Worm (Caenorhabditis elegans) whole organism, young adult: ENCODE data around the gene sdz-26.

ENCODE experiments used
- B0261.1 ChIP-seq: sonication (generic microtip); optimal IDR thresholded peaks from 2 replicates; lab custom pipeline; 2016; ENCODE audit warnings: mild to moderate bottlenecking, missing genetic modification characterization, moderate library complexity, missing compliant biosample characterization
- F10E7.11 ChIP-seq: sonication (generic microtip); optimal IDR thresholded peaks from 2 replicates; lab custom pipeline; 2017; ENCODE audit warnings: mild to moderate bottlenecking, missing genetic modification characterization, moderate library complexity, missing compliant biosample characterization
- F23B12.7 ChIP-seq: sonication (generic microtip); optimal IDR thresholded peaks from 2 replicates; lab custom pipeline; 2017; ENCODE audit warnings: missing genetic modification characterization, mild to moderate bottlenecking, missing compliant biosample characterization, antibody characterized with exemption, moderate library complexity; ENCODE audit not compliant: insufficient read depth
- F33H1.4 ChIP-seq: fragments of 200-800 bp; sonication (Bioruptor generic); IDR thresholded peaks from 2 replicates; pipeline ENCODE4 v1.3.6; 2022; ENCODE audit warnings: missing genetic modification reagents, missing genetic modification characterization, missing compliant biosample characterization
- F37B4.10 ChIP-seq: fragments of 200-800 bp; sonication (Bioruptor generic); IDR thresholded peaks from 2 replicates; pipeline ENCODE4 v1.3.6; 2022; ENCODE audit warnings: missing genetic modification characterization, missing compliant biosample characterization
- T07F8.4 ChIP-seq: sonication (generic microtip); optimal IDR thresholded peaks from 2 replicates; lab custom pipeline; 2016; ENCODE audit warnings: mild to moderate bottlenecking, missing genetic modification characterization, moderate library complexity, missing compliant biosample characterization
- Y79H2A.3 ChIP-seq: fragments of 200-800 bp; sonication (Bioruptor generic); conservative IDR thresholded peaks from 2 replicates; pipeline ENCODE4 v1.3.6; 2022; ENCODE audit warnings: missing genetic modification reagents, missing genetic modification characterization, missing compliant biosample characterization
- ama-1 ChIP-seq, 3 experiments: fragments of 150-350 bp in 1 of 3; sonication (generic microtip) in 2 of 3; optimal IDR thresholded peaks; 2 replicates each; lab custom pipeline; 2014 to 2018; ENCODE audit warnings: missing biosample characterization in 2 of 3, missing genetic modification characterization in 2 of 3, missing genetic modification reagents in 2 of 3
- ceh-40 ChIP-seq: fragments of 200-800 bp; sonication (Bioruptor generic); IDR thresholded peaks from 2 replicates; pipeline ENCODE4 v1.3.6; 2022; ENCODE audit warnings: missing genetic modification characterization, missing compliant biosample characterization
- die-1 ChIP-seq: sonication (generic microtip); optimal IDR thresholded peaks from 2 replicates; lab custom pipeline; 2016; ENCODE audit warnings: missing genotype, mild to moderate bottlenecking, missing genetic modification characterization, missing compliant biosample characterization
- efl-1 ChIP-seq: fragments of 150-350 bp; optimal IDR thresholded peaks from 2 replicates; lab custom pipeline; 2014; ENCODE audit warnings: missing biosample characterization, missing genetic modification reagents, missing genetic modification characterization
- ets-4 ChIP-seq: fragments of 200-800 bp; sonication (Bioruptor generic); optimal IDR thresholded peaks from 2 replicates; lab custom pipeline; 2018; ENCODE audit warnings: mild to moderate bottlenecking, missing genetic modification characterization, missing compliant biosample characterization
- gei-17 ChIP-seq: fragments of 200-800 bp; sonication (Bioruptor generic); optimal IDR thresholded peaks from 2 replicates; lab custom pipeline; 2018; ENCODE audit warnings: mild to moderate bottlenecking, missing genetic modification characterization, missing compliant biosample characterization
- him-1 ChIP-seq: sonication (generic microtip); optimal IDR thresholded peaks from 2 replicates; lab custom pipeline; 2016; ENCODE audit warnings: missing genotype, missing genetic modification reagents, missing genetic modification characterization, missing compliant biosample characterization
- lag-1 ChIP-seq: fragments of 200-800 bp; sonication (Bioruptor generic); IDR thresholded peaks from 2 replicates; pipeline ENCODE4 v1.3.6; 2022; ENCODE audit warnings: missing genetic modification reagents, missing genetic modification characterization, missing compliant biosample characterization
- lin-26 ChIP-seq: fragments of 200-800 bp; sonication (Bioruptor generic); IDR thresholded peaks from 2 replicates; pipeline ENCODE4 v1.3.6; 2022; ENCODE audit warnings: missing genetic modification reagents, missing genetic modification characterization, missing compliant biosample characterization
- lin-40 ChIP-seq: sonication (generic microtip); optimal IDR thresholded peaks from 2 replicates; lab custom pipeline; 2016; ENCODE audit warnings: missing genetic modification characterization, mild to moderate bottlenecking, missing compliant biosample characterization, missing genotype, missing genetic modification reagents
- lin-54 ChIP-seq: fragments of 200-800 bp; sonication (Bioruptor generic); optimal IDR thresholded peaks from 2 replicates; lab custom pipeline; 2018; ENCODE audit warnings: mild to moderate bottlenecking, missing genetic modification characterization, missing compliant biosample characterization
- lsl-1 ChIP-seq: fragments of 200-800 bp; sonication (Bioruptor generic); optimal IDR thresholded peaks from 2 replicates; lab custom pipeline; 2018; ENCODE audit warnings: mild to moderate bottlenecking, missing genetic modification characterization, moderate library complexity, missing compliant biosample characterization
- lsy-27 ChIP-seq: sonication (generic microtip); optimal IDR thresholded peaks from 2 replicates; lab custom pipeline; 2017; ENCODE audit warnings: missing genetic modification characterization, mild to moderate bottlenecking, missing compliant biosample characterization, antibody characterized with exemption, missing genotype, borderline replicate concordance; ENCODE audit not compliant: insufficient read depth
- madf-6 ChIP-seq: fragments of 200-800 bp; sonication (Bioruptor generic); IDR thresholded peaks from 2 replicates; pipeline ENCODE4 v1.3.6; 2022; ENCODE audit warnings: missing genetic modification reagents, missing genetic modification characterization, missing compliant biosample characterization
- madf-8 ChIP-seq: fragments of 200-800 bp; sonication (Bioruptor generic); conservative IDR thresholded peaks from 2 replicates; pipeline ENCODE4 v1.3.6; 2022; ENCODE audit warnings: missing genetic modification reagents, missing genetic modification characterization, missing compliant biosample characterization
- nfya-1 ChIP-seq: sonication (generic microtip); optimal IDR thresholded peaks from 2 replicates; lab custom pipeline; 2017; ENCODE audit warnings: antibody characterized with exemption, missing compliant biosample characterization, missing genetic modification characterization, borderline replicate concordance; ENCODE audit not compliant: insufficient read depth
- rcor-1 ChIP-seq: fragments of 200-800 bp; sonication (Bioruptor generic); IDR thresholded peaks from 2 replicates; pipeline ENCODE4 v1.3.6; 2022; ENCODE audit warnings: missing genetic modification reagents, missing genetic modification characterization, missing compliant biosample characterization
- tbp1 ChIP-seq: fragments of 200-800 bp; sonication (Bioruptor generic); optimal IDR thresholded peaks from 2 replicates; lab custom pipeline; 2018; ENCODE audit warnings: mild to moderate bottlenecking, missing genetic modification characterization, missing compliant biosample characterization
- zfh-2 ChIP-seq: fragments of 200-800 bp; sonication (Bioruptor generic); conservative IDR thresholded peaks from 2 replicates; pipeline ENCODE4 v1.3.6; 2022; ENCODE audit warnings: missing genetic modification reagents, missing genetic modification characterization, missing compliant biosample characterization
- ztf-26 ChIP-seq: sonication (generic microtip); optimal IDR thresholded peaks from 2 replicates; lab custom pipeline; 2017; ENCODE audit warnings: missing genetic modification characterization, missing compliant biosample characterization

The sdz-26 gene

DNA sequence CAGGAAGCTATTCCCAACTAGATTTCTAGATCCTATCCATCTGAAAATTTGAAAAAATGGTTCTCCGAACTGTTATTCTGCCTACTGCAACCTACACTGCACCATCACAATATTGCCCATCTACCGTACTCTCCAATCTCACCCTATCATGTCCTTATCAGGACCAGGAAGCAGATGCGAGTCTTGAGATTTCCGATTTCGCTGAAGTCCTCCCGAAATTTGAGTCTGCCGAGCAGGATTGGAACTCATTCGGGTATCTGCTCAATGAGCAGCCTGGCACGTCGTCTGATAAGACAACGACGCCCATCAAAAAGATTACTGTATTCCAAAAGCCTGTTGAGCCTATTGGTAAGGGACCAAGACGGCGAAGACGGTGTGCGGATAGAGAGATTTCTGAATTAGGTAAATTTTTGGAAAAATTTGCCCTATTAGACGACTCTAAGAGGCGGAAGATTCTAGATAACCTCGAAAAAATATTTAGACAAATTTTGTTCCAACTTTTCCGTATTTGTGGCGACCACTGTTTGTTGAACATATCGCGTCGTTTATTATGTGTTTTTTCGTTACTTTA lies 24.0 kb downstream of the sdz-26 start:
- no peak for TF ChIP-seq lin-40 (tag; lab: Kevin White, UChicago)
- TF ChIP-seq nfya-1: no peak
- no peak for TF ChIP-seq lag-1 (GFP tag; lab: Robert Waterston, UW)
- TF ChIP-seq ama-1 (optimal IDR thresholded peaks at IDR 0.05; lab: Kevin White, UChicago): peak; percentile 90
- TF ChIP-seq ama-1 (GFP tag; optimal IDR thresholded peaks at IDR 0.05; lab: Kevin White, UChicago): no peak

- no peak for TF ChIP-seq rcor-1 (GFP tag; lab: Robert Waterston, UW)
- TF ChIP-seq lsy-27 (tag; lab: Kevin White, UChicago): no peak
- TF ChIP-seq zfh-2 (GFP tag; lab: Robert Waterston, UW): peak; percentile 75
- no peak for TF ChIP-seq ceh-40 (GFP tag; lab: Robert Waterston, UW)
- TF ChIP-seq lag-1 (GFP tag; lab: Robert Waterston, UW): no peak
- peak; percentile 40 for TF ChIP-seq ama-1 (optimal IDR thresholded peaks at IDR 0.05; lab: Kevin White, UChicago)
- no peak for TF ChIP-seq ama-1 (GFP tag; optimal IDR thresholded peaks at IDR 0.05; lab: Kevin White, UChicago)
- no peak for TF ChIP-seq T07F8.4
- TF ChIP-seq gei-17 (GFP tag; lab: Kevin White, UChicago): no peak
- no peak for TF ChIP-seq F37B4.10 (GFP tag; lab: Robert Waterston, UW)
- TF ChIP-seq F10E7.11 (tag; lab: Kevin White, UChicago): peak; percentile 24
Observed at ce11 chrII:14406117-14406935, 24.8 kb downstream of the sdz-26 start.

DNA sequence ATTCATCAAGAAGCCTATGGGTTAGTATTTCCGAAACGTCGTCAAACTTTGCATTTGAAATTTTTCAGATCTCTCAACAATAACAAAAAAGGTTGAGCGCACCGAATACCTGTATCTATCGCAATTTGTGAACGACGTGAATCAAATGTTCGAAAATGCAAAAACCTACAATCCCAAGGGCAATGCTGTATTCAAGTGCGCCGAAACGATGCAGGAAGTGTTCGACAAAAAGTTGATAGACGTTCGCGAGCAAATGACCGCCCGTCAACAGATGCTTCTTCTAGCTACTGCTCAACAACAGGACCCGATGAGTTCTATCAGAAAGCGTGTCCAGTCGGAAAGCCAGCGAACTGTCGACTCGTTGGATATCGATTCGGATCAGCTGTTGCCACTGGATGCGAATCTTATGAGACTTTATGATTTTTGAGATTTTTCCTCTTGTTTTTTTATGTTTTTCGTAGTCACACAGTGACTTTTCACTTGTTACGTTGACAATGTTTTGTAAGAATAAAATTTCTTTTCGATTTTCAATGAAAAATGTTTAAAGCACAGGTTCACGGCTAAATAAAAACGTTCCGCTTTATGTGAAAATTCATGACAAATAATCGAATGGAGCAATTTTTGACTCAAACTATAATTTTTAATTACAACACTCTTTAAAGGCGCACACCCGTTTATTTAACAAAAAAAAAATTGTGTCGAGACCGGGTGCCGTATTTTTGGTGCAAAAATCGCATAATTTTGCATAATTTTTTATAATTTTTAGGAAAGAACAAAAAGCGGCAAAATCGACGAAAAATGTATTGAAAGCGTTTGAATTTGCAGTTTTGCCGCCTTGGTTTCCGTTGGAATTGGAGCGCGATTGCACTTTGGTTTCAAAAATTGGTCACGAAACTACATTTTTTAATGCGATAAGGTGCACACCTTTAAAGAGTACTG lies 26.1 kb downstream of the sdz-26 start:
- TF ChIP-seq B0261.1 (no peak), F23B12.7 (tag; lab: Kevin White, UChicago) (no peak), F33H1.4 (GFP tag; lab: Robert Waterston, UW) (0 out of 2 replicates have a peak, but pooled peaks have one; percentile 28), madf-8 (GFP tag; lab: Robert Waterston, UW) (peak; percentile 42), ztf-26 (tag; lab: Kevin White, UChicago) (peak; percentile 68), efl-1 (GFP tag; lab: Kevin White, UChicago) (peak; percentile 61), lin-26 (no peak), madf-6 (peak; percentile 50; the same call in 1 of the 2 replicates), ama-1 (optimal IDR thresholded peaks at IDR 0.05; lab: Kevin White, UChicago) (peak; percentile 92), ama-1 (GFP tag; optimal IDR thresholded peaks at IDR 0.05; lab: Kevin White, UChicago) (no peak), Y79H2A.3 (GFP tag; lab: Robert Waterston, UW) (no peak), lsl-1 (GFP tag; lab: Kevin White, UChicago) (peak; percentile 75), him-1 (peak; percentile 3), lin-54 (GFP tag; lab: Kevin White, UChicago) (peak; percentile 45), tbp1 (GFP tag; lab: Kevin White, UChicago) (peak; percentile 1)

DNA sequence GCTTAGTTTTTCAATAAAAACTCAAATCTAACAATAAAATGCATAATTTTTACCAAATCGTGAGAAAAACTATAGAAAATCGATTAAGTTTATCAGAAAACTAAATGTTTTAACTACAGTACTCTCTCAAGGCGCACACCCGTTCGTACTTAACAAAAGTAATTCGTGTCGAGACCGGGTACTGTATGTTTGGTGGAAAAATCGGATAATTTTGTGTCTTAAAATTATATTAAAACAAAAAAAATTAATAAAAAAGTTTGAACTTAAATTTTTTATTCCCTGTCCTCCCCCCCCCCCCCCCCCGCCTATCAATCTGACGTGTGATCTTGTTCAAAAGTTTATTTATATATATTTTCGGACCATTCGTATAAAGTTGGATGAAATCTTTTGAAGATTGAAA lies 26.8 kb downstream of the sdz-26 start, which contains the start of gene F26H11.4:
TSS of gene F26H11.4 (plus strand) at position 301 of the 400 bp plus-strand sequence.
- TF ChIP-seq ets-4 (GFP tag; lab: Kevin White, UChicago): no peak
- peak; percentile 70 for TF ChIP-seq lsl-1 (GFP tag; lab: Kevin White, UChicago)
- no peak for TF ChIP-seq die-1 (tag; lab: Kevin White, UChicago)
